Worm (Caenorhabditis elegans) whole organism, L3 larva: ENCODE measurements around the gene F43C11.11.

Experiments
- aly-2 ChIP-seq: fragments of 150-350 bp; optimal IDR thresholded peaks from 2 replicates; lab custom pipeline; 2014; ENCODE audit warnings: missing biosample characterization, missing genetic modification characterization
- elt-1 ChIP-seq: fragments of 150-350 bp; optimal IDR thresholded peaks from 2 replicates; lab custom pipeline; 2014; ENCODE audit warnings: missing biosample characterization, missing genetic modification characterization
- nhr-25 ChIP-seq: sonication (generic microtip); optimal IDR thresholded peaks from 2 replicates; lab custom pipeline; 2017; ENCODE audit warnings: missing biosample characterization, missing genetic modification characterization
- nhr-76 ChIP-seq: fragments of 150-350 bp; sonication (generic microtip); optimal IDR thresholded peaks from 5 replicates; lab custom pipeline; 2014; ENCODE audit warnings: missing biosample characterization, missing genetic modification characterization
- nhr-77 ChIP-seq: fragments of 150-350 bp; optimal IDR thresholded peaks from 2 replicates; lab custom pipeline; 2014; ENCODE audit warnings: missing biosample characterization, missing genetic modification characterization
- sea-2 ChIP-seq: fragments of 150-350 bp; sonication (generic microtip); optimal IDR thresholded peaks from 4 replicates; lab custom pipeline; 2014; ENCODE audit warnings: missing biosample characterization, missing genetic modification reagents, missing genetic modification characterization
- unc-62 ChIP-seq: fragments of 150-350 bp; sonication (generic microtip); optimal IDR thresholded peaks from 4 replicates; lab custom pipeline; 2014; ENCODE audit warnings: missing biosample characterization, missing genetic modification reagents, missing genetic modification characterization
- ztf-11 ChIP-seq: fragments of 150-350 bp; optimal IDR thresholded peaks from 2 replicates; lab custom pipeline; 2014; ENCODE audit warnings: missing biosample characterization, missing genetic modification characterization

ce11 chrII:2393821-2394220 is 30.2 kb upstream of the F43C11.11 start, which contains the start of gene F16G10.11:
- TF ChIP-seq aly-2 (no peak), elt-1 (tag; lab: Kevin White, UChicago) (no peak), ztf-11 (tag; lab: Kevin White, UChicago) (no peak), nhr-25 (tag; lab: Kevin White, UChicago) (no peak), unc-62 (no peak), nhr-76 (tag; lab: Kevin White, UChicago) (no peak), nhr-77 (no peak), sea-2 (GFP tag; lab: Kevin White, UChicago) (no peak)
